Fruit fly (Drosophila melanogaster) whole organism, adult: ENCODE data around the gene TTLL3A.

ENCODE experiments used
- CG11617 ChIP-seq: fragments of 200-800 bp; sonication (Bioruptor generic); optimal IDR thresholded peaks from 2 replicates; lab custom pipeline; 2017; ENCODE audit warnings: mild to moderate bottlenecking, missing biosample characterization, missing genetic modification reagents, missing genetic modification characterization
- CG12768 ChIP-seq: fragments of 200-800 bp; sonication (Bioruptor generic); optimal IDR thresholded peaks from 2 replicates; lab custom pipeline; 2017; ENCODE audit warnings: missing biosample characterization, missing genetic modification characterization, mild to moderate bottlenecking, moderate library complexity, missing genetic modification reagents
- CG14711 ChIP-seq: fragments of 200-800 bp; sonication (Bioruptor generic); optimal IDR thresholded peaks from 2 replicates; lab custom pipeline; 2018; ENCODE audit warnings: missing biosample characterization, mild to moderate bottlenecking, missing genetic modification characterization, moderate library complexity
- CG1620 ChIP-seq: fragments of 200-800 bp; sonication (Bioruptor generic); optimal IDR thresholded peaks from 2 replicates; lab custom pipeline; 2016; ENCODE audit warnings: missing biosample characterization, missing genetic modification characterization
- CG33017 ChIP-seq: fragments of 200-800 bp; sonication (Bioruptor generic); optimal IDR thresholded peaks from 2 replicates; lab custom pipeline; 2018; ENCODE audit warnings: missing biosample characterization, mild to moderate bottlenecking, missing genetic modification characterization, moderate library complexity
- CG5204 ChIP-seq: fragments of 200-800 bp; sonication (Bioruptor generic); optimal IDR thresholded peaks from 2 replicates; lab custom pipeline; 2016; ENCODE audit warnings: missing biosample characterization, missing genetic modification characterization
- CG7045 ChIP-seq: fragments of 200-800 bp; sonication (Bioruptor generic); optimal IDR thresholded peaks from 2 replicates; lab custom pipeline; 2017; ENCODE audit warnings: missing biosample characterization, mild to moderate bottlenecking, missing genetic modification characterization
- CG7101 ChIP-seq: fragments of 200-800 bp; sonication (Bioruptor generic); optimal IDR thresholded peaks from 2 replicates; lab custom pipeline; 2018; ENCODE audit warnings: missing biosample characterization, mild to moderate bottlenecking, missing genetic modification characterization, moderate library complexity
- Clk ChIP-seq: fragments of 200-800 bp; sonication (Bioruptor generic); optimal IDR thresholded peaks from 2 replicates; lab custom pipeline; 2017; ENCODE audit warnings: missing biosample characterization, missing genetic modification characterization
- Crg-1 ChIP-seq: fragments of 200-800 bp; sonication (Bioruptor generic); optimal IDR thresholded peaks from 2 replicates; lab custom pipeline; 2016; ENCODE audit warnings: missing biosample characterization, missing genetic modification characterization
- Hr96 ChIP-seq: fragments of 200-800 bp; sonication (Bioruptor generic); optimal IDR thresholded peaks from 2 replicates; lab custom pipeline; 2016; ENCODE audit warnings: missing biosample characterization, missing genetic modification characterization
- Mnt ChIP-seq: fragments of 200-800 bp; sonication (Bioruptor generic); optimal IDR thresholded peaks from 2 replicates; lab custom pipeline; 2016; ENCODE audit warnings: missing biosample characterization, mild to moderate bottlenecking, missing genetic modification characterization
- bab1 ChIP-seq: fragments of 200-800 bp; sonication (Bioruptor generic); optimal IDR thresholded peaks from 3 replicates; lab custom pipeline; 2019; ENCODE audit warnings: missing biosample characterization, mild to moderate bottlenecking, missing genetic modification characterization, moderate library complexity
- cic ChIP-seq: fragments of 200-800 bp; sonication (Bioruptor generic); optimal IDR thresholded peaks from 2 replicates; lab custom pipeline; 2017; ENCODE audit warnings: missing biosample characterization, mild to moderate bottlenecking, missing genetic modification characterization, moderate library complexity
- cnc ChIP-seq, 2 experiments: fragments of >200 bp; optimal IDR thresholded peaks; 2 replicates each; lab custom pipeline; 2017
- kay ChIP-seq: fragments of 200-800 bp; sonication (Bioruptor generic); peaks from one replicate; lab custom pipeline; 2016; ENCODE audit warnings: missing biosample characterization, missing genetic modification characterization, borderline replicate concordance
- ovo ChIP-seq: fragments of 200-800 bp; sonication (Bioruptor generic); optimal IDR thresholded peaks from 2 replicates; lab custom pipeline; 2016; ENCODE audit warnings: missing biosample characterization, missing genetic modification characterization
- pad ChIP-seq: fragments of 200-800 bp; sonication (Bioruptor generic); optimal IDR thresholded peaks from 3 replicates; lab custom pipeline; 2017; ENCODE audit warnings: missing biosample characterization, missing genetic modification characterization, mild to moderate bottlenecking, moderate library complexity, missing genetic modification reagents
- tj ChIP-seq: fragments of 200-800 bp; sonication (Bioruptor generic); optimal IDR thresholded peaks from 3 replicates; lab custom pipeline; 2017; ENCODE audit warnings: missing biosample characterization, mild to moderate bottlenecking, missing genetic modification characterization, moderate library complexity
- toe ChIP-seq: fragments of 200-800 bp; sonication (Bioruptor generic); optimal IDR thresholded peaks from 2 replicates; lab custom pipeline; 2016; ENCODE audit warnings: missing biosample characterization, missing genetic modification characterization

The TTLL3A gene

DNA sequence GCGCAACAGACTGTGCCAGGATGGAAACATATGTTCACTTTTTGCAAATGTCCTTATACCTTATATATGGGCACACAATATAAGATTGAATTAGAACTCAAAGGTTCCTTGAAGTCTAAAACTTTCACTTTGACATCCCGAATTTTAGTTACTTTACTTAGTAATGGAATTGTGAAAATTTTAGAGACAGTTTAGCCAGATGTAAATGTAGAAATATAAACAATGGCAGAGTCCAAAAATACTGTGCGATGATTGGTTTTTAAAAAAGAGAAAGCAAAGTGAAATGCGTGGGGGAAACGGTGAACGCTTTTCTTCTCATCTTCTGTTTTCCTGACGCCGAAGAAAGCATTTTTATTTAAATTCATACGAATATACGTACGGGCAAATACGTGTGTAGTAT, 7.8 kb upstream of the TTLL3A start, which contains the start of gene CG44271:
CG44271 (minus strand) TSS at position 101 of the 400 bp plus-strand sequence.
- TF ChIP-seq CG33017 (tag; lab: Kevin White, UChicago) (no peak), cic (GFP tag; lab: Kevin White, UChicago) (no peak), CG14711 (tag; lab: Kevin White, UChicago) (no peak), Crg-1 (GFP tag; lab: Kevin White, UChicago) (no peak), CG7045 (no peak), ovo (no peak), Hr96 (GFP tag; lab: Kevin White, UChicago) (no peak), bab1 (no peak), CG12768 (no peak)

DNA sequence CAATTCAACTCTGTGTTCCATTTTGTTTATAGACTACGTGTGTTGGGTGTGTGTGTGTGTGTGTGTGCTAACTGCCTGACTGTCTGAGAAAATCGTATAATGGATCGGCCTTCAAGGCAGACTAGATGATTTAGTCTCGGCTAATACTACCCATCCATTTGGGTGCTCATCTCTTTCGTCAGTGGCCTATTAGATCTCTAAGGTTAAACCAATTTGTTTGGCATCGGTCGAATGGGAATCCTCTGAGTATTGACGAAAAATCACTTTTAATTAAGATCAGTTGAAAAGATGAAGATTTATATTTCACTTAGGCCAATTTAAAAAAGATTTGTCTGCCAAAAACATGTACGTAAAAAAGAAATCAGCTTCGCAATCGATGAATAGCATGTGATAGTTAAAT, 5.5 kb upstream of the TTLL3A start, which contains the start of gene CG31910:
CG31910 (minus strand) TSS at position 101 of the 400 bp plus-strand sequence.
- TF ChIP-seq CG11617 (GFP tag; lab: Kevin White, UChicago) (no peak), CG33017 (tag; lab: Kevin White, UChicago) (no peak), pad (GFP tag; lab: Kevin White, UChicago) (no peak), tj (GFP tag; lab: Kevin White, UChicago) (no peak), bab1 (no peak), Clk (GFP tag; lab: Kevin White, UChicago) (no peak), cnc (optimal IDR thresholded peaks at IDR 0.05; lab: Kevin White, UChicago) (no peak), Hr96 (GFP tag; lab: Kevin White, UChicago) (no peak), CG7101 (tag; lab: Kevin White, UChicago) (no peak), CG1620 (no peak), CG14711 (tag; lab: Kevin White, UChicago) (no peak), Mnt (GFP tag; lab: Kevin White, UChicago) (no peak), CG5204 (GFP tag; lab: Kevin White, UChicago) (no peak), kay (no peak), CG7045 (no peak), cic (GFP tag; lab: Kevin White, UChicago) (no peak), CG12768 (no peak), Crg-1 (GFP tag; lab: Kevin White, UChicago) (no peak)

DNA sequence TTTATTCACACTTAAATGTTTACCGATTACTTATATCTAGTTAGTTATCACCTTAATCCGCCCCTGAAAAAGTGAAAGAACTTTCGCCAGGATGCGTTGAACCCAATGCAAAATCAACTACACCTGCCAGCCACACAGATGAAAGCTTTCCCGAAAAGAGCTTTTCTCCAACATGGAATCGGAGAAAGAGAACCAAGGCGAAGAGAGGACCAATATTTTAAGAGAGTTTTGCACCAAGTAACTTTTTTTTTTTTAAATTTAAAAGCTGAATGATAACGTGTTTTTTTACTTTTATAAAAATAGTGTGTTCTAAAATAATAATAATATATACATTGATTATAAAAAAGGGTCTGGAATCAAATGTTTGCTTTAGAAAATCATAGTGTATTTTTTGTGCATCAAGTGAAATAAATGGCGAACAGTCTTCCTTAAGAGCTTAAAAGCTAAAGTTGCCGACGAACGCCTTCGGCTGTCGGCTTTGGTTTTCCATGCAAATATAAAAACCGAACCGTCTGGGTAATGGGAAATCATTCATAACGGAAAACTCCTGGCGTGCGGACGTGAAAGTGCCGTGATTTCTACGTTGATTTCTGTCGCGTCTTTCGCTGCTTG, 2.1 kb upstream of the TTLL3A start, which contains the start of gene meng:
meng (plus strand) TSS at position 523 of the 612 bp plus-strand sequence.
- TF ChIP-seq bab1 (no peak), toe (GFP tag; lab: Kevin White, UChicago) (no peak), ovo (no peak), Crg-1 (GFP tag; lab: Kevin White, UChicago) (no peak), kay (peak; percentile 71), CG12768 (no peak)

DNA sequence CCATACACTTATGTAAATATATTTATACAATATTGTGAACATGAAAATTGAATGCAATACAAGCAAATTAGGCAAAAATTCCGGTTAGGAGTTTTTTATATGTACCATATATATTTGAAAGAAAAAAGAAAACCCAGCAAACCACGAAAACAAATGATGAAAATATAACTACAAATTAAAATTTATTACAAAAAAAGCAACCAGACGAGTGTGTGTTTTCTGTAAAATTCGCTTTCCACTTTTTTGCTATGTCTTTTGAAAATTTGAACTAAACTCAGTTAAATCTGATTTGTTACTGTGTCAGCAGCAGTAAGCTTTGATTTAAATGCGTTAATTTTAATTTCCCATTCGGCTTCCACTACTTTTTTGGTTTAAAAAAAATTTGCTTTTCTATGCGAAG, 7.4 kb downstream of the TTLL3A start, which contains the start of gene TTLL3B:
TTLL3B (plus strand) TSS at position 301 of the 400 bp plus-strand sequence.
- TF ChIP-seq Clk (GFP tag; lab: Kevin White, UChicago) (no peak), CG7101 (tag; lab: Kevin White, UChicago) (no peak)

DNA sequence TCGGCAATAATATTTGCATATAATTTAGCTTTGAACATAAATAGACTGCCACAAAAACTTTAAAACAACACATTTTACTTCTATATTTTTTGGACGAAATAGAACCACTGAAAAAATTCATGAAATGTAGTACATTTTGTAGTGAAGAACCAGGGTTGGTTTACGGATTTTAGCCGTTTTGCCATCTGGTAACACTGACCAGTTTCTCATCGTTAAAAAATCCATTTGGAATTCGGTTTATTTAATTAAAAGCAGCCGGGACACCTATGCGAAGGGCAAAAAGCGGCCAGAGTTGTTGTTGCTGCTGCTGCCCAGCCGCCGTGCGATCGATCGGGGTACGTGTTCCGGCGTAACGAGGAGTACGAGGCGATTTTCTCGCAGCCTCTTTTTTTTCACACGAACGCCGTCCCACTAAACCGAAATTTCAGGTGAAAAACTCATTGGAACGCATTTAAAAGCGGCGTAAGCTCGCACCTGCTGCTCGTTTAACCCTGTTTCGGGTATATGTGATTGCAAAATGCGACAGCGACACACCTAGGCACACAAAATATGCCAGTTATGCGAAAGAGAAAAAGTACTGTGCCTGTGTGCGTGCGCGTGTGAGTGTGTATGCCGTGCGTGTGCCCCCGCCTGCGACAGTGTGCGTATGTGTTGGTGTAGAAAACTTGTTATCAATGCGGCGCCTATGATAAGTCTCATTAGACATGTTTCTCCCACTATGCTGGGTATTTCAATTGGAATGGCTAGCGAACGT, 16.1 kb downstream of the TTLL3A start, which contains the start of gene Liprin-alpha:
Liprin-alpha (plus strand) TSS at position 154 of the 754 bp plus-strand sequence.
- TF ChIP-seq CG7101 (tag; lab: Kevin White, UChicago) (no peak), pad (GFP tag; lab: Kevin White, UChicago) (no peak), tj (GFP tag; lab: Kevin White, UChicago) (no peak), Hr96 (GFP tag; lab: Kevin White, UChicago) (no peak), Mnt (GFP tag; lab: Kevin White, UChicago) (peak; percentile 9), CG11617 (GFP tag; lab: Kevin White, UChicago) (no peak), kay (peak; percentile 40), CG12768 (no peak)

DNA sequence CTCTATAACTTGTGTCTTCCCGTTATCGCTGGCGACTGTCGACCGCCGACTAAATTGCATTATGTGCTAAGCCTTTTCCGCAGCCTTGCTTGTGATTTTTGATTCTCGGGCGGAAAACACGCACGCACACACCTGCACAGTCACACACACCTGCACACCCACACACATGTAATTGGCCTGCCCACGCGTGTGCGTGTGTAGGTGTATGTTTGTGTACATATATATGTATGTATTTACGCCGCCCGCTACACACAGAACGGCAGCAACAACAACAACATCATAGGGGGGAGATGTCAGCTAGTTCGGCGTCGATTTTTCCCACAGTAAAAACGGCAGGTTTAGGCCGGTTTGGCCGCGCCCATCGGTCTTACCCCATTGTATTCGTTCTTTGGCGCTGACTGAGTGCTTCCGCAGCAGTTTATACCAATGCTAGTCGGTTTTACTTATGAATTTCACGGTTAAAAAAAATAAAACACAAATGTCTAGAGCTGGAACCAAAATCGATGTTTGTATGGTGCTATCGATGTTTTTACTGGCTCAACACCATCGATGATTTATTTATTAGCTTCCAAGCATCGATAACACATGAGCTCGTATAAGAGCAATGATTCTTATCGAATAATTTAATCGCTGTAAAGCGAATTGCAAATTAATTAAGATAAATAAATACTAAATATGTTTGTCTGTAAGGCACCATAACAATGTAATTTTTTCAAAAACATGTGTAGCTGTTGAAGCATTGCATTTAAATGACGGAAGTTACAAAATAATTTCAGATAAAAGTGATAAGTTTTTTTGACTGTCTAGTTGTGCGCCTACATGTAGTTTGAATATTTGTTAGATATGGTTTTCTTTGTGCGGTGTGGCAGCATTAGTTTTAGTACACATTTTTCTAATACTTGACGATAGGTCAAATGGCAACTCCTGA, 16.9 kb downstream of the TTLL3A start, which contains the start of gene homer:
homer (minus strand) TSS at position 538 of the 928 bp plus-strand sequence.
- TF ChIP-seq CG11617 (GFP tag; lab: Kevin White, UChicago) = no peak
- peak; percentile 61 for TF ChIP-seq cic (GFP tag; lab: Kevin White, UChicago)
- peak; percentile 7 for TF ChIP-seq Mnt (GFP tag; lab: Kevin White, UChicago)
- TF ChIP-seq ovo = no peak
- peak; percentile 62 for TF ChIP-seq toe (GFP tag; lab: Kevin White, UChicago)
- peak; percentile 20 for TF ChIP-seq tj (GFP tag; lab: Kevin White, UChicago)
- TF ChIP-seq CG7045 = peak; percentile 3
